Worm (Caenorhabditis elegans): Measurements from ENCODE around the gene W03F8.6.

Gene W03F8.6

DNA sequence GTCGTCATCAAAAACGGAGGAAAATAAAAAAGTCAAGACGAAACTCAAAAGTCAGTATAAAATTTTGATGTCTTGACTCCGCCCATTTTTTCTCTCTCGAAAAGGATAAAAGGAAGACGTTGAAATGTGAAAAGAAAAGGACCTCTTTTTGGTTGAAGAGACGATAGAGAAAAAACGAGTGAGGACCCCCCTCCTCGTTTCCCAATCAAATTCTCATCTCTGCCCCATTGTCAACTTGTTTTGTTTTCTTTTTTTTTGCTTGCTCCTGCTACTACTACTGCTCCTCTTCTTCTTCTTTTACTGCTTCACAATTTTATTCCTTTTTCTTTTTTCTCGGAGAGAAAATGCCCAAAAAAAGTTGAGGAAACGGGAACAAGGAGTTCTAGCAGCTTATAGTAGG lies 48.6 kb downstream of the W03F8.6 start:
- TF ChIP-seq vab-7 (GFP tag; IDR thresholded peaks at IDR 0.05), result no peak
- TF ChIP-seq ctbp-1 (GFP tag; IDR thresholded peaks at IDR 0.05), result 0 out of 2 replicates have a peak, but pooled peaks have one; percentile 59
- TF ChIP-seq lsy-2 (tag; optimal IDR thresholded peaks at IDR 0.05), result peak in 1 of 2 experiments; percentile 24
- TF ChIP-seq fos-1 (tag; optimal IDR thresholded peaks at IDR 0.05), result no peak
- no peak for TF ChIP-seq egl-27 (tag; optimal IDR thresholded peaks at IDR 0.05)
- TF ChIP-seq fkh-10 (GFP tag; optimal IDR thresholded peaks at IDR 0.05), result peak; percentile 95
- peak; percentile 62 for TF ChIP-seq ces-1 (GFP tag; optimal IDR thresholded peaks at IDR 0.05)

DNA sequence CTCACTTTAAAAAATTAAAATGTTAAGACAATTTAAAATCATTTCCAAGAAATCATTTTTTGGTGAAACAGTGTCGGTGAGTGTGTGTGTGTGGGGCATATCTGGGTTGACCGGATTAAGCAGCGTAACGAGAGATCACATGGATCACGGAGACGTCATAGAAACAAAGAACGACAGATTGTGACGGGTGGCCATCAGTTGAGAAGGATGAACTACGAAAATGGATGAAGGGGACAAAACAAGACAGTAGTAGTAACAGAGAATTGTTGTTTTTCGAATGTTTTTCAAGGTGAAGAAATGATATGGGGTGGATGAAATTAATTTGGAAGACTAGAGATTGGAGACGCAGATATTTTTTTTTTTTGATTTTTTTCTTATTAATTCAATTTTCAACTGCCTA lies 49.9 kb downstream of the W03F8.6 start:
- TF ChIP-seq unc-62 (GFP tag; optimal IDR thresholded peaks at IDR 0.05 in 1 of 2), result no peak
- TF ChIP-seq unc-62 (tag; optimal IDR thresholded peaks at IDR 0.05), result no peak
- TF ChIP-seq Y105C5A.15 (GFP tag; IDR thresholded peaks at IDR 0.05), result no peak
- peak; percentile 35 for TF ChIP-seq nhr-28 (tag; optimal IDR thresholded peaks at IDR 0.05)
- TF ChIP-seq mdl-1 (tag; optimal IDR thresholded peaks at IDR 0.05), result peak in 1 of 2 experiments; percentile 11
- peak; percentile 80 for TF ChIP-seq aha-1 (tag)
- TF ChIP-seq hlh-30 (tag; optimal IDR thresholded peaks at IDR 0.05; ENCODE audit: insufficient read depth), result peak; percentile 38
